Worm (Caenorhabditis elegans): ENCODE measurements around the gene T27A8.3.

T27A8.3 gene

DNA sequence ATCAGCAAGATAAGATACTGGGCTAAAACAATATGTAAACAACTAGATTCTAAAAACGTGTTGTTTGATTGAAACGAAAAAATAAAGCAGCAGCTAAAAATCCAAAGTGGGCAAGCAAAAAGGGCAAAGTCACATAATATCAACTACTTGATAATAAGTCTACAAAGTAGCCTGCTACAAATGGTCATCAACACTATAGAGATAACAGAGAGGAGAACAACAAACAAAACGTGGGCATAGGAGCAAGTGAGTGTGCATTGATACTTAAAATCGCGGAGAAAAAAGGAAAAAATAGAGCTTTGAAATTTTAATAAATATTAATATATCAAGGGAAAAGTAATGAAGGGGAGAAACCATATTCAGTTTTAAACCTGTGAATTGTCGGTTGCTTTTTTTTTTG is 20.7 kb upstream of the T27A8.3 start:
- no peak for TF ChIP-seq C34F6.9 (tag; optimal IDR thresholded peaks at IDR 0.05)
- no peak for TF ChIP-seq elt-1 (tag; optimal IDR thresholded peaks at IDR 0.05)
- TF ChIP-seq nhr-21 (tag; optimal IDR thresholded peaks at IDR 0.05), result no peak
- no peak for TF ChIP-seq lsy-2 (tag; optimal IDR thresholded peaks at IDR 0.05)
- no peak for TF ChIP-seq nhr-237 (tag; optimal IDR thresholded peaks at IDR 0.05)
- no peak for TF ChIP-seq lin-39 (tag; optimal IDR thresholded peaks at IDR 0.05)
- TF ChIP-seq ZK546.5 (tag; optimal IDR thresholded peaks at IDR 0.05), result no peak
- TF ChIP-seq nhr-11 (tag; optimal IDR thresholded peaks at IDR 0.05), result no peak
- TF ChIP-seq unc-62 (GFP tag; optimal IDR thresholded peaks at IDR 0.05), result no peak
- no peak for TF ChIP-seq crh-2 (tag; optimal IDR thresholded peaks at IDR 0.05)
- TF ChIP-seq R02D3.7 (tag; optimal IDR thresholded peaks at IDR 0.05), result no peak
- no peak for TF ChIP-seq nhr-23 (tag; optimal IDR thresholded peaks at IDR 0.05)
- no peak for TF ChIP-seq sma-9 (GFP tag; optimal IDR thresholded peaks at IDR 0.05)
- no peak for TF ChIP-seq sma-9 (tag; optimal IDR thresholded peaks at IDR 0.05)
- TF ChIP-seq F13H6.1 (tag; optimal IDR thresholded peaks at IDR 0.05), result no peak
- no peak for TF ChIP-seq alr-1 (tag; optimal IDR thresholded peaks at IDR 0.05)
- no peak for TF ChIP-seq sem-4 (tag; optimal IDR thresholded peaks at IDR 0.05)
- TF ChIP-seq nhr-12 (tag; optimal IDR thresholded peaks at IDR 0.05), result no peak

DNA sequence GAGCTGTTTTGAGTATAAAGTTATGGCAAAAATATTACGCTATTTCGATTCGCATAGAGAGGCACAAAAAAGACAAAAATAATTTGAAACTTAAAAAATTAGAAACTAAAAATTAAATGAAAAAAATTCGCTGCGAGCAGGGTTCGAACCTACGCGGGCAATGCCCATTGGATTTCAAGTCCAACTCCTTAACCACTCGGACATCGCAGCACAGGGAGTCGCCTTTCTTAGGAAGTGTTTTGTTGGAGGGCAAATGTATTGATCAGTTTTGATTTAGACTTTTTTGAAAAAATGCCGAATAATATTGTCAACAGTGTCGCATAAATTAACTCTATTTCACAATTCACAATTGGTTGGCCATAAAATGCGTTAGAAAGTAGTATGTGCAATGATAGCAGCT is 20.0 kb upstream of the T27A8.3 start:
- TF ChIP-seq F13H6.1 (tag; optimal IDR thresholded peaks at IDR 0.05) (no peak), fos-1 (tag; optimal IDR thresholded peaks at IDR 0.05) (peak; percentile 18)

DNA sequence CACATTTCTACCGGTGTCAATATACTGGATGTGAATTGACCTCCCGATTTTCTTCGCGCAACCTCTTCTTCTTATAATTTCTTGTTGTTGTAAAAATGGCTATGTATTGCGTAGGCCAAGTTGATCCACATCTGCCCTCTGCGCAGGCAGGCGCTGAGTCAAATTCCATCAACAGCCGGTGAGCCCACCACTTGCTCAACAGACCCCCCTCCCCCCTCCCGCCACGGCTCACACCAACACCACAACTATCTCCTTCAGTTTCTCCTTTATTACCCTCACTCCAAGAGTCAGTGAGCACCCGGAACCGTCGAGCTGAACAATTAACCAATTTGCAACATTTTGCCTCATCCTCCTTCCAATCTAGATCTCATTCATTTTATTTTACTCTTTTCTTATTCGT is 18.2 kb upstream of the T27A8.3 start:
- TF ChIP-seq unc-62 (GFP tag; optimal IDR thresholded peaks at IDR 0.05), result no peak
- TF ChIP-seq crh-2 (tag; optimal IDR thresholded peaks at IDR 0.05), result no peak
- no peak for TF ChIP-seq unc-39 (tag; optimal IDR thresholded peaks at IDR 0.05)
- no peak for TF ChIP-seq ztf-11 (tag; optimal IDR thresholded peaks at IDR 0.05)
- no peak for TF ChIP-seq lin-11 (tag; optimal IDR thresholded peaks at IDR 0.05)
- no peak for TF ChIP-seq F13H6.1 (tag; optimal IDR thresholded peaks at IDR 0.05)
- TF ChIP-seq peb-1 (tag; optimal IDR thresholded peaks at IDR 0.05), result no peak
- TF ChIP-seq unc-55 (GFP tag; optimal IDR thresholded peaks at IDR 0.05), result no peak
- no peak for TF ChIP-seq lin-39 (tag; optimal IDR thresholded peaks at IDR 0.05)
- TF ChIP-seq sem-4 (tag; optimal IDR thresholded peaks at IDR 0.05), result no peak
- TF ChIP-seq egl-27 (tag; optimal IDR thresholded peaks at IDR 0.05), result no peak
- TF ChIP-seq ZK546.5 (tag; optimal IDR thresholded peaks at IDR 0.05), result no peak
- TF ChIP-seq nhr-6 (tag; optimal IDR thresholded peaks at IDR 0.05), result no peak

DNA sequence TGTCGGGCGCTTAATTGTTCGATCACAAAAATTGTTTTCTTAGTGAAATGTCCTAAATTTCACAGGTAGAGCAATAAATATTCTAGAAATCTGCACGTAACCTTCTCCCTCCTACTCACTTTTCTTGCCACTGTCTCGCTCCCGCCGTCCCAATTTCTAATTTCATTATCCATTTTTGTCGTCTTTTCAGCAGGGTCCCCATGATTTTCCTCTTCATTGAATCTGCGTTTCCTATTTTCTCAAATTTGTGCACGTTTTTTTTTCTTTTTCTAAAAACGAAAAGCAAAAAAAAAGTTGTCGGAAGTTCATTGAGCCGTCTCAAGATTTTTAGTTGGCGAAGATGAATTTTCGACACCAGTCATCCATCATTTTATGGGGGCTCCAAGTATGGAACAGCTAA is 16.1 kb upstream of the T27A8.3 start:
- peak; percentile 42 for TF ChIP-seq unc-55 (GFP tag; optimal IDR thresholded peaks at IDR 0.05)
- no peak for TF ChIP-seq sma-9 (GFP tag; optimal IDR thresholded peaks at IDR 0.05)
- TF ChIP-seq sma-9 (tag; optimal IDR thresholded peaks at IDR 0.05), result no peak
- TF ChIP-seq lin-13 (GFP tag; optimal IDR thresholded peaks at IDR 0.05), result no peak

DNA sequence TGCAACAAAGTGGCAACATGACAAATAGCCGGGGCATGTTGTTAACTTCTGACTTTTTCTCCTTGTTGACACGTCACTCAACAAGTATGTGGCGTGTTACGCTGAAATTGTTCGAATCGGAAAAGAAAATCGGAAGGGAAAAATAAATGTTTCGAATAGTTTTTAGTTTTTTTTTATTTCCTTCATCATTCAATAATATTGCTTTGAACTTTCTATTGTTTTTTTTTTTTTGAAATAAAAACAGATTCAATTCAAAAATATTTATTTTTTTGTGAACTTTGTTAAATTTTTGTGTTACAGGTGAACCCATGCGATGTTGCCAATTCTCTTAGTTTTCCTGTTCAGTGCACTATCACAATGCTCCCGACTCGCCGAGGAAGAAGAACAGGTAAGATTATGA is 12.9 kb upstream of the T27A8.3 start, which contains the start of gene cpd-2:
cpd-2 (plus strand) TSS at position 301 of the 400 bp plus-strand sequence.
- TF ChIP-seq gmeb-1 (tag; optimal IDR thresholded peaks at IDR 0.05), result no peak
- no peak for TF ChIP-seq aly-2 (tag; optimal IDR thresholded peaks at IDR 0.05)
- TF ChIP-seq fos-1 (tag; optimal IDR thresholded peaks at IDR 0.05), result no peak
- TF ChIP-seq R02D3.7 (tag; optimal IDR thresholded peaks at IDR 0.05), result no peak
- no peak for TF ChIP-seq nhr-25 (tag; optimal IDR thresholded peaks at IDR 0.05)
- no peak for TF ChIP-seq ztf-4 (tag; optimal IDR thresholded peaks at IDR 0.05)
- no peak for TF ChIP-seq lsy-2 (tag; optimal IDR thresholded peaks at IDR 0.05)
- no peak for TF ChIP-seq unc-62 (GFP tag; optimal IDR thresholded peaks at IDR 0.05)
- no peak for TF ChIP-seq ceh-82 (tag; optimal IDR thresholded peaks at IDR 0.05)
- no peak for TF ChIP-seq nhr-12 (tag; optimal IDR thresholded peaks at IDR 0.05)
- TF ChIP-seq crh-2 (tag; optimal IDR thresholded peaks at IDR 0.05), result no peak
- TF ChIP-seq snpc-4 (tag; optimal IDR thresholded peaks at IDR 0.05), result no peak
- TF ChIP-seq blmp-1 (tag; optimal IDR thresholded peaks at IDR 0.05; ENCODE audit: insufficient read depth), result no peak
- no peak for TF ChIP-seq peb-1 (tag; optimal IDR thresholded peaks at IDR 0.05)
- no peak for TF ChIP-seq lin-13 (GFP tag; optimal IDR thresholded peaks at IDR 0.05)
- TF ChIP-seq unc-55 (GFP tag; optimal IDR thresholded peaks at IDR 0.05), result no peak
- no peak for TF ChIP-seq lin-11 (tag; optimal IDR thresholded peaks at IDR 0.05)
- no peak for TF ChIP-seq ztf-1 (GFP tag; conservative IDR thresholded peaks at IDR 0.05)
- TF ChIP-seq mdl-1 (tag; optimal IDR thresholded peaks at IDR 0.05), result no peak
- no peak for TF ChIP-seq alr-1 (tag; optimal IDR thresholded peaks at IDR 0.05)
